Worm (Caenorhabditis elegans) whole organism, dauer: ENCODE data around the gene nhr-237.

Experiments
- unc-62 ChIP-seq: sonication (generic microtip); optimal IDR thresholded peaks from 2 replicates; lab custom pipeline; 2017; ENCODE audit warnings: missing biosample characterization, missing genetic modification reagents, missing genetic modification characterization

The nhr-237 gene

DNA sequence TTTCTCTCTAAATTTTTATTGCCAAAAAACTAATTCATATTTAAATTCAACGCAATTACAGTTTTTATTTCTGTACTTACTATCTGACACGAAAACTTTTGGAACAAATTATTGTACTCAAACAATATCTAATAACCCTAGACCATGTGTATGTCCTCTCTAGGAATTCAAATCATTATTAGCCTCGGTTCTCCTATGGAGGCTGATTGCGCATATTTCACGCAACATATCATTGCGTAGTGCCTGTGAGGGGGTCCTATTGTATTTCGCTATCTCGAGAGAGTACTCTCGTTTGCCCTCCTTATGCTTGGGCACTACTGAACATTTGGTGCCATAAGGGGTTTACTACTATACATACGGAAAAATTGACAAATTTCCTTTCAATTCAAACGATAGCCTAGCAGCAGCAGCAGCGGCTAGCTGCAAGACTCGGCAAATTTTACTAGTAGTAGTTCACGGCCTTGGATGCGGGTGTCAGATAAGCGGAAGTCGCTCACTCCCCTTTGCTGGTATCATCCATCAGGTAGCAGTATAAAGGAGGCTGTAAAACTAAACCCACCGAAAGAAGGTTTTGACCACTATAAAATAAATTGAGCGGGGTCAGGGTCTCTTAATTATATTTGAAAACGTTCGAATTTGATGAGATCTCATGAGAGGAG lies 47.9 kb downstream of the nhr-237 start:
- TF ChIP-seq unc-62 (GFP tag; lab: Kevin White, UChicago): no peak

DNA sequence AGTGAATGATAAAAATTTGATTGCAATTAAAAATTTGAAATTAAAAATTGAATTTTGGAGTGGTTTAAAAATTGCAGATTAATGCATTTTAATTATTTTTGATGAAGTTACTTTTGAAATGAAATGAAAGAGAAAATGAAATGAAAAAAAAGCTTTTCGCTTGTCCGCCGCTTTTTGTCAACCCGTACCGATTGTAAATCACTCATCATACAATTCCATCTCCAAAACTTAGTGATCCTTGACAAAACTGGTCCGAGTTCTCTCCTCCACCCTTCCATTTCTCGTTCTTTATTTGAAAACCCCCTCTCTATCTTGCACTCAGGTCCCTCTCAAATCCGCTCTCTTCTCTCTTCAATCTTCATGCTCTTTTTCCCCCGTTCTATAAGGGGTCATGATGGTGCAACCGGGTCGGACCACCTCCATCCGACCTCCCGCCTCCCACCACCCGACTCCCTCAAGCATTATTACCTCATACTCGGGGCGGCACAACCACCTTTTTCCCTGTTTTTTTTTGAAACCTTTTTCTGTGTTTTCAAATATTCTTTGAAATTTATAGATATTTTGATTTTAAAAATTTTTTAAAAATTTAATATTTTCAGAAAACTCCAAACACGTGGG lies 49.4 kb downstream of the nhr-237 start:
- TF ChIP-seq unc-62 (GFP tag; lab: Kevin White, UChicago): no peak

DNA sequence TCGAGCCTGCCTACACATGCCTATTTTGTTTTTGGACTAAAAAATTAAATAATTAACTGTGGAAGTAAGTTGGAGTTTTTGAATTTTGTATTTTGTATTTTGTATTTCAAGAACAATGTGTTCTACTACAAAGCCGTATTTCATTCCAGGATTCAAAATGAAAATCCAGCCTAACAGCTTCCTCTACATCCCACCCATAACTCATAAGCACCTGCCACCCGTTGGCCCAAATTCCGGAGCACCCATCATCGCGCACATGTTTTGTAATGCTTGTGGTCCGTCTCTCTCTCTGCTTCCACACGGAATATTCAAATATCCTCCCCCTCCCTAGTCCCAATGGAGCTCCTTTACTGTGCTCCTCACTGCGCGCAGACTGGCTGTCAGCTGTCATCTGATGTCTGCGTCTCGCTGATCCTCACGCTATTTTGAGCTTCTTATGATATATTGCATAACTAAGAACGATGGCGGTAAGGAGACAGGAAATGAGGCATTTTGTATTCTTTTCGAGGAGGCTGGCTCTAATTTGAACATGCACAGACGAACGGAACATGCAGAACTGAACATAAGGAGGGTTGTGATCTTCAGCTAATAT lies 51.0 kb downstream of the nhr-237 start:
- TF ChIP-seq unc-62 (GFP tag; lab: Kevin White, UChicago): no peak
